Worm (Caenorhabditis elegans): Measurements from ENCODE around the gene odr-2.
A peak's percentile ranks its signal among the peaks of the same experiment; 100 is the strongest.

Gene odr-2

DNA sequence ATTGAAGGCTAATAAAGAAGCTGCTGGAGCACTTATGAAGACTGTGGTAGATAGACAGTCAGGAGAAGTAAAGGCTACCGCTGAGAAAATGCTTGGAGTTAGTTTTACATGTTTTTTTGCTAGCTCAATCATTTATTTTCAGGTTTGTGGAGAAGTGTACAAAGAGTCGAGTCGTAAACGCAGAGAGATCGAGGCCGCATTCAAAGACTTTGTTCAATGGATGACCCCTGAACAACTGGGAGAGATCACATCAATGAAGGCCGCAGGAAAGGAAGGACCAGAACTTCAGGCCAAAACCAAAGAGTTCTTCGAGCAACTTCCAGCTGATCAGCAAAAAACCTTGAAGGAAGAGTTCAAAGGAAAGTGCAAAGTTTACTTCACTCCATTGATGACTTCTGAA is 24.6 kb upstream of the odr-2 start:
- no peak for TF ChIP-seq aha-1 (tag; optimal IDR thresholded peaks at IDR 0.05)
- TF ChIP-seq nhr-19 (GFP tag; conservative IDR thresholded peaks at IDR 0.05) = no peak
- no peak for TF ChIP-seq unc-62 (GFP tag; optimal IDR thresholded peaks at IDR 0.05)
- TF ChIP-seq sup-37 (GFP tag; optimal IDR thresholded peaks at IDR 0.05) = no peak

DNA sequence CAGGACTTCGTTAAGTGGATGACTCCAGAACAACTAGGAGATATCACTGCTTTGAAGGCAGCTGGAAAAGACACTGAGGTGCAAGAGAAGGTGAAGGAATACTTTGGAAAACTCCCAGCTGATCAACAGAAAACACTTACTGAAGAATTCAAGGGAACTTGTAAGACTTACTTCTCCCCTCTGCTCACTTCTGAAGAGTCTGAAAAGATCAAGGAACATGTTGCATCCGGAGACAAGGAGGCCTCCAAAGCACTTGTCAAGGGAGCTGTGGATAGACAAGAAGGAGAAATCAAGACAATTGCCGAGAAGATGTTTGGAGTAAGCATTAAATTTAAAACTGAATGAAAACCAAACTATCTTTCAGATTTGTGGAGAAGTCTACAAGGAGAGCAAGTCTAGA is 24.0 kb upstream of the odr-2 start:
- TF ChIP-seq dpl-1 (GFP tag; optimal IDR thresholded peaks at IDR 0.05) = no peak
- TF ChIP-seq ztf-11 (tag; optimal IDR thresholded peaks at IDR 0.05) = no peak
- TF ChIP-seq unc-30 (tag; optimal IDR thresholded peaks at IDR 0.05) = no peak
- TF ChIP-seq jun-1 (tag; optimal IDR thresholded peaks at IDR 0.05) = no peak
- no peak for TF ChIP-seq aha-1 (tag; optimal IDR thresholded peaks at IDR 0.05)
- no peak for TF ChIP-seq C16A3.4 (tag; optimal IDR thresholded peaks at IDR 0.05)
- no peak for TF ChIP-seq fkh-8 (tag; optimal IDR thresholded peaks at IDR 0.05)
- TF ChIP-seq sox-4 (tag; optimal IDR thresholded peaks at IDR 0.05) = no peak
- TF ChIP-seq isw-1 (GFP tag; IDR thresholded peaks at IDR 0.05) = no peak
- no peak for TF ChIP-seq Y116A8C.19 (tag; optimal IDR thresholded peaks at IDR 0.05; ENCODE audit: borderline replicate concordance)
- TF ChIP-seq nhr-71 (tag; optimal IDR thresholded peaks at IDR 0.05) = no peak
- no peak for TF ChIP-seq ces-1 (GFP tag; optimal IDR thresholded peaks at IDR 0.05)
- TF ChIP-seq nhr-84 (tag; optimal IDR thresholded peaks at IDR 0.05) = no peak

DNA sequence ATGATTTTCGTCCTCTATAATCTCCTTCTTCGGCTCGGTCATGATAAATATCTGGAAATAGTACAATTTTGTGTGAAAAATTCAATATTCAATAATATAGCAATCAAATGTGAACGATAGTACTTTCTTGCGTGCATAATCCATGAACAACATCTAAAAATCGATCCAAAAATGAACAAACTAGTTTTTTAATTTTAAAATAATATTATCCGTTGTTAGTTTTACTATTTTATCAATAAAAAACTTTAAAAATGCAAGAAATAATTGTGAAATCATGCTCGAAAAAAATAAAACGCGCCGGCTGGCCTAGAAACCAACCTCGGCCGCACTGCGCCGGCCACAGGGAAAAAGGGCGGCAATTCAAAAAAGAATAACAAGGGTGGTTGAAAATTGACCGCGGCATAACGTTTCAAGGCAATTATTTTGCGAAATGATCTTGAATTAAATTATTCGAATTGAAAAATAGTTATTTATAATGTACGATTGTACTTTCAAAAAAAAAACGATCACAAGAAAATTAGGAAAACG is 18.7 kb upstream of the odr-2 start, which contains the start of gene mys-1:
Gene mys-1, minus strand, starts transcription at position 51 of the 528 bp plus-strand sequence.
- TF ChIP-seq pqm-1 (tag; optimal IDR thresholded peaks at IDR 0.05) (no peak), efl-3 (GFP tag; optimal IDR thresholded peaks at IDR 0.05) (no peak), egl-13 (tag; optimal IDR thresholded peaks at IDR 0.05) (peak; percentile 68), F16B12.6 (tag; optimal IDR thresholded peaks at IDR 0.05) (peak; percentile 7), ceh-8 (GFP tag; optimal IDR thresholded peaks at IDR 0.05) (peak; percentile 36), C04F5.9 (tag; optimal IDR thresholded peaks at IDR 0.05) (peak; percentile 39), dpl-1 (GFP tag; optimal IDR thresholded peaks at IDR 0.05) (peak; percentile 86 to 94 (median 90)), aha-1 (tag; optimal IDR thresholded peaks at IDR 0.05) (no peak), blmp-1 (tag; optimal IDR thresholded peaks at IDR 0.05) (no peak), zag-1 (tag; optimal IDR thresholded peaks at IDR 0.05) (no peak), nhr-237 (tag; optimal IDR thresholded peaks at IDR 0.05) (no peak), lin-14 (GFP tag; optimal IDR thresholded peaks at IDR 0.05) (peak; percentile 72), irx-1 (tag; optimal IDR thresholded peaks at IDR 0.05) (peak; percentile 76), C34B4.2 (tag; optimal IDR thresholded peaks at IDR 0.05) (no peak), tbx-2 (tag; optimal IDR thresholded peaks at IDR 0.05) (peak; percentile 84), nhr-28 (tag; optimal IDR thresholded peaks at IDR 0.05) (no peak), jun-1 (tag; optimal IDR thresholded peaks at IDR 0.05) (peak; percentile 10), hlh-4 (tag; optimal IDR thresholded peaks at IDR 0.05) (no peak), zip-4 (GFP tag; optimal IDR thresholded peaks at IDR 0.05) (no peak), grh-1 (GFP tag; IDR thresholded peaks at IDR 0.05) (no peak), pax-3 (tag; optimal IDR thresholded peaks at IDR 0.05) (peak; percentile 78), aly-2 (tag; optimal IDR thresholded peaks at IDR 0.05) (no peak), snu-23 (GFP tag; optimal IDR thresholded peaks at IDR 0.05) (peak; percentile 62), mep-1 (tag; optimal IDR thresholded peaks at IDR 0.05) (peak; percentile 54), sox-4 (tag; optimal IDR thresholded peaks at IDR 0.05) (peak; percentile 73), fos-1 (tag; optimal IDR thresholded peaks at IDR 0.05) (no peak), ceh-63 (GFP tag; optimal IDR thresholded peaks at IDR 0.05) (no peak), C16A3.4 (tag; optimal IDR thresholded peaks at IDR 0.05) (peak; percentile 32), mef-2 (tag; optimal IDR thresholded peaks at IDR 0.05) (no peak), tlp-1 (tag; optimal IDR thresholded peaks at IDR 0.05) (no peak), ets-5 (GFP tag; IDR thresholded peaks at IDR 0.05) (no peak), mdl-1 (tag; optimal IDR thresholded peaks at IDR 0.05) (peak in 1 of 2 experiments; percentile 21), nhr-77 (tag; optimal IDR thresholded peaks at IDR 0.05) (no peak), ceh-88 (GFP tag; IDR thresholded peaks at IDR 0.05) (no peak), lsy-2 (tag; optimal IDR thresholded peaks at IDR 0.05) (peak; percentile 48 to 54), pag-3 (tag; optimal IDR thresholded peaks at IDR 0.05; ENCODE audit: borderline replicate concordance, insufficient read depth) (no peak), nhr-76 (tag; optimal IDR thresholded peaks at IDR 0.05) (no peak), unc-98 (GFP tag; IDR thresholded peaks at IDR 0.05) (peak; percentile 46; the same call in 1 of the 2 replicates), lin-13 (GFP tag; optimal IDR thresholded peaks at IDR 0.05) (peak; percentile 34)
